Worm (Caenorhabditis elegans): ENCODE measurements around the gene ZK856.18.

DNA sequence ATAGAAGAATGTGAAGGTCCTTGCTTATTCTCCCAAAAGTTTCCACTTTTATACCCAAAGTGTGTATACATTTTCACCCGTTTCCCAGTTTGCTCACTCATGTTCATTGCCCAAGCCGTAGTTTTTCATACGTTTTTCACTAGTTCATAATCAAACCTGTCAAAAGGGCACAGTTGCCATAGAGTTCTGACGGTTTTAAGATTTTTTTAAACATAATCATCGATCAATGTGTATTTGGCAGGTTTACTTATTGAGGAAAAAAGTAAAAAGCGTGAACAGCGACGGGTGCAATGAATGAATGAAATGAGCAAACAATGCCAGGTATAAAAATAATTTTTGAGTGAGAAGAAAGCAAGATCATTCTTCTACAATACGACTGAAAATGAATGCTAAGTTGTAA is 35.5 kb upstream of the ZK856.18 start, which contains the start of the genes fipr-5 and fipr-9:
- TF ChIP-seq nhr-237 (tag; optimal IDR thresholded peaks at IDR 0.05), result no peak
- no peak for TF ChIP-seq sma-3 (GFP tag; optimal IDR thresholded peaks at IDR 0.05)
- no peak for TF ChIP-seq C34F6.9 (tag; optimal IDR thresholded peaks at IDR 0.05)
- no peak for TF ChIP-seq ceh-16 (tag; optimal IDR thresholded peaks at IDR 0.05)
- no peak for TF ChIP-seq unc-62 (GFP tag; optimal IDR thresholded peaks at IDR 0.05)
- no peak for TF ChIP-seq nhr-6 (tag; optimal IDR thresholded peaks at IDR 0.05)
- no peak for TF ChIP-seq nhr-77 (tag; optimal IDR thresholded peaks at IDR 0.05)
- TF ChIP-seq lsy-2 (tag; optimal IDR thresholded peaks at IDR 0.05), result no peak
- no peak for TF ChIP-seq lin-11 (tag; optimal IDR thresholded peaks at IDR 0.05)
